Worm (Caenorhabditis elegans): ENCODE measurements around the gene prx-3.

prx-3 gene

DNA sequence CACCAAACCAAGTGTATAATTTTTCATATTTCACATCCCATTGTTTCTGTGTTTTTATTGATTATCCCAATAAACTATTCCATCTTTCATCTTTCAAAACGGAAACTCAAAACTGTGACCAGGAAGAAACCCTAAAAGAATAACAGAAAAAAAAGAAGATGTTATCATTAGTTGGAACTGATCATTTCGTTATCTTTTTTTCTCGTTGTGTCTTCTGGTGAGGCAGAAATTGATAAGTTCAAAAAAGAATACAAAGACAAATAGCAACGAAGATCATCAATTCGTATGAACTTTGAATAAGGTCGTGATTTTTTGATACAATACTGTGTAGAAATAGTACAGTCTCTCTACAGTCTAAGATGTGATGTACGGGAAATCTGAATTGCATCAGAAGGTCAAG, 30.9 kb downstream of the prx-3 start:
- TF ChIP-seq elt-2 (tag; optimal IDR thresholded peaks at IDR 0.05) (peak; percentile 34), nhr-77 (tag; optimal IDR thresholded peaks at IDR 0.05) (no peak), ceh-28 (tag; optimal IDR thresholded peaks at IDR 0.05) (peak; percentile 14), sea-2 (GFP tag; optimal IDR thresholded peaks at IDR 0.05) (no peak), elt-3 (tag; optimal IDR thresholded peaks at IDR 0.05) (peak in 1 of 3 experiments; percentile 7), nhr-43 (tag; optimal IDR thresholded peaks at IDR 0.05; ENCODE audit: poor library complexity, severe bottlenecking) (no peak), nhr-23 (tag; optimal IDR thresholded peaks at IDR 0.05) (peak; percentile 47), ZK546.5 (tag; optimal IDR thresholded peaks at IDR 0.05) (no peak)

DNA sequence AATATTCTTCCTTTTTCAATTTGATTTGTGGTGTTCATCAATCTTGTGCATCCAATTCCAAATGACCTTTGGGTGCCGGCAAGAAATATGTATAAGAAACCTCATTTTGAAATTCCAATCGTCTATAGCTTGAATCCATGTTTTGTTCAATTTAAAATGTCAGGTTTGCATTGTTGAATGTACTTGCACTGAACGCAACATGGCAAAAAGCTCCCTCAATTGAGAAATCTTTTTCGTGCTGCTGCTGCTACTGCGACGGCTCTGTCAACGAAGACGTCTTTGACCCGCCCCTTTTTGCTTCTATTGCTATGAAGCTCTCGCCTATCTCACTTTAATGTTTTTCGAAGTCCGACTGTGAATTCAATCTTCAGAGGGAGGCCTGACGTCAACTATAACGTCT, 37.5 kb downstream of the prx-3 start, which contains the start of gene lgc-58:
lgc-58 (plus strand) TSS at position 301 of the 400 bp plus-strand sequence.
- TF ChIP-seq elt-2 (tag; optimal IDR thresholded peaks at IDR 0.05) (no peak), elt-1 (tag; optimal IDR thresholded peaks at IDR 0.05) (no peak), nhr-28 (tag; optimal IDR thresholded peaks at IDR 0.05) (no peak), daf-12 (tag; optimal IDR thresholded peaks at IDR 0.05) (no peak), nhr-67 (tag; optimal IDR thresholded peaks at IDR 0.05) (no peak), zag-1 (tag; optimal IDR thresholded peaks at IDR 0.05) (no peak), nhr-43 (tag; optimal IDR thresholded peaks at IDR 0.05; ENCODE audit: poor library complexity, severe bottlenecking) (no peak), nhr-77 (tag; optimal IDR thresholded peaks at IDR 0.05) (no peak), nhr-237 (tag; optimal IDR thresholded peaks at IDR 0.05) (no peak), jun-1 (tag; optimal IDR thresholded peaks at IDR 0.05) (no peak), lsy-12 (tag; optimal IDR thresholded peaks at IDR 0.05) (no peak), mdl-1 (tag; optimal IDR thresholded peaks at IDR 0.05) (no peak)

DNA sequence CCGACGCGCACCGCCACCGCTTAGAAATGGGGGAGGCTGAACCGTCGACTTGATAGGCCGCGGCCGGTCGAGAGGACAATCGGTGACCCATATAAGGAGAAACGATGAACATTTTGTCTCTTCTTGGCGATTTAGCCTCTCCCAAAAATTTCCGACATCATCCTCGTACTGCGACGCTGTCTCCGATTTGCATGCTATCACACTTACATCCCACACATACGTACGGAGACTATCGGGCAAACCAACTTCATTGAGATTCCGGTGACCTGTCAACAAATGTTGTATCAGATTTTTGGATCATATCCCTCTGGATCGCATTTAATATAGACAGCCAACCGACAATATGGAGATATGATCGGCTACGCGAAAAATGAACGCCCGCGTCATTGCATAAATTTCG, 46.1 kb downstream of the prx-3 start:
- TF ChIP-seq nhr-25 (tag; optimal IDR thresholded peaks at IDR 0.05) (no peak), nhr-67 (tag; optimal IDR thresholded peaks at IDR 0.05) (no peak), nhr-23 (tag; optimal IDR thresholded peaks at IDR 0.05) (peak; percentile 79), aly-2 (tag; optimal IDR thresholded peaks at IDR 0.05) (no peak)

DNA sequence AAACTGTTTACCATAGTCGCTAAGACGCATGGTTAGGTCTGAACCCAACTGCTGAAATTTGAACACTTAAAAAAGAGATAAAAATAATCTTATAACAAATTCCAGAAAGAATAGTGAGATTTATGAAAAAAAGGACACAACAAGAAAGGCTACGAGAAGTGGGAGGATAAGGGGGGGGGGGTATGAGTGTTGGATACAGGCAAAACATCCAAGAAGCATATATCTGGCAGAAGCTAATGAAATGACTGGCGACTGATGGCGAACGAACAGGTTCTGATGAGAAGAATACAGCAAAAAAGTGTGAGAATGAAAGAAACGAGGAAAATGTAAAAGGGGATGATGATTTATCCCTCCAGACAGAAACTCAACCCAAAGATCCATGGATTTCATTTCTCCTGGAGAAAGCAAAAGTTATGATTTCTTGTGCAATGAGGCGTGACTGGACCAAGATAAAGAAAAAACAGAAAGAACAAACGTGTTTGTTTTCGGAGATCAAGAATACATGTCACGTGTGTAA, 46.7 kb downstream of the prx-3 start, which contains the start of gene ptr-4:
ptr-4 (minus strand) TSS at position 51 of the 517 bp plus-strand sequence.
- TF ChIP-seq ztf-4 (tag; optimal IDR thresholded peaks at IDR 0.05) = no peak
- no peak for TF ChIP-seq nfya-1 (tag; optimal IDR thresholded peaks at IDR 0.05; ENCODE audit: insufficient read depth)
- TF ChIP-seq nhr-25 (tag; optimal IDR thresholded peaks at IDR 0.05) = peak; percentile 13

DNA sequence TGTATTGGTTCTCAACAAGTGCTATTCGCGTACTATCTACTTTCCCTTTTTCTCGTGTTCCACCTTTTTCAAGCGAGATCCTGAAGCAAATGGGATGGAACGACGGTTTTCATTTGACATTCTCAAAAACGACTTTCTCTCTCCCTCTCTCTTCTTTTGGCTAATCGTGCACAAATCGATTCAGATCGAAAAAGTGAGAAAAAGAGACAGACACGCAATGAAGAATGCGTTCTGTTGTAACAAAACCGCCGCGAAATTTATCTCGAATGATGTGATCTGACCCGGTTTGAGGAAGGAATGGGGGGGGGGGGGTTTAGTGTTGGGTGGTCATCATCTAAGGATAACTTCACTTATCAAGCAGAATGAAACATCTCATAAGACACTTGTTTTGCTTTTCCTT, 48.3 kb downstream of the prx-3 start:
- no peak for TF ChIP-seq nfya-1 (tag; optimal IDR thresholded peaks at IDR 0.05; ENCODE audit: insufficient read depth)
- peak; percentile 50 for TF ChIP-seq nhr-25 (tag; optimal IDR thresholded peaks at IDR 0.05)
- TF ChIP-seq unc-62 (GFP tag; optimal IDR thresholded peaks at IDR 0.05) = no peak
- TF ChIP-seq nhr-23 (tag; optimal IDR thresholded peaks at IDR 0.05) = peak; percentile 63
- TF ChIP-seq elt-1 (tag; optimal IDR thresholded peaks at IDR 0.05) = no peak
